Worm (Caenorhabditis elegans) whole organism, L1 larva: Measurements from ENCODE around the gene F45E1.5.

ENCODE experiments used
- blmp-1 ChIP-seq: fragments of 150-350 bp; optimal IDR thresholded peaks from 2 replicates; lab custom pipeline; 2014; ENCODE audit warnings: missing biosample characterization, missing genetic modification characterization
- dpl-1 ChIP-seq, 3 experiments: fragments of 150-350 bp in 2 of 3; sonication (generic microtip) in 1 of 3; optimal IDR thresholded peaks; 2 replicates each; lab custom pipeline; 2014 to 2017; ENCODE audit warnings: missing biosample characterization in 3 of 3, missing genetic modification characterization in 3 of 3, missing genetic modification reagents in 3 of 3
- elt-3 ChIP-seq, 6 experiments: fragments of 150-350 bp in 1 of 6; sonication (generic microtip); optimal IDR thresholded peaks; 2 replicates each; lab custom pipeline; 2017 to 2018; ENCODE audit warnings: missing biosample characterization in 6 of 6, missing genetic modification characterization in 6 of 6, inconsistent platforms in 1 of 6
- lsy-2 ChIP-seq, 2 experiments: fragments of 150-350 bp; optimal IDR thresholded peaks; 2 replicates each; lab custom pipeline; 2014; ENCODE audit warnings: missing biosample characterization in 2 of 2, missing genetic modification characterization in 2 of 2
- mep-1 ChIP-seq: fragments of 150-350 bp; optimal IDR thresholded peaks from 2 replicates; lab custom pipeline; 2014; ENCODE audit warnings: missing biosample characterization, missing genetic modification characterization
- skn-1 ChIP-seq: fragments of 150-350 bp; optimal IDR thresholded peaks from 2 replicates; lab custom pipeline; 2014; ENCODE audit warnings: missing biosample characterization, missing genetic modification characterization
- sox-4 ChIP-seq: sonication (generic microtip); optimal IDR thresholded peaks from 2 replicates; lab custom pipeline; 2016; ENCODE audit warnings: missing genetic modification characterization, missing compliant biosample characterization
- unc-30 ChIP-seq: sonication (generic microtip); optimal IDR thresholded peaks from 2 replicates; lab custom pipeline; 2017; ENCODE audit warnings: missing biosample characterization, missing genetic modification characterization
- unc-62 ChIP-seq: fragments of 150-350 bp; optimal IDR thresholded peaks from 2 replicates; lab custom pipeline; 2014; ENCODE audit warnings: missing biosample characterization, missing genetic modification reagents, missing genetic modification characterization

ce11 chrX:7944999-7945398 lies 31.5 kb upstream of the F45E1.5 start, which contains the start of gene tnt-3:
- TF ChIP-seq lsy-2 (tag; optimal IDR thresholded peaks at IDR 0.05; lab: Kevin White, UChicago) (no peak), skn-1 (tag; lab: Kevin White, UChicago) (no peak), mep-1 (tag; lab: Kevin White, UChicago) (no peak), blmp-1 (tag; lab: Kevin White, UChicago) (no peak), dpl-1 (GFP tag; optimal IDR thresholded peaks at IDR 0.05; lab: Kevin White, UChicago) (no peak), sox-4 (tag; lab: Kevin White, UChicago) (no peak), unc-30 (no peak), unc-62 (GFP tag; lab: Kevin White, UChicago) (no peak), elt-3 (tag; optimal IDR thresholded peaks at IDR 0.05; lab: Kevin White, UChicago) (no peak)
